Worm (Caenorhabditis elegans) whole organism, early embryonic: ENCODE data around the gene ule-4.
"Not testable (repeated sequence)": the region's sequence is repeated elsewhere in the genome, so short reads cannot be mapped to it uniquely, and the experiment has no call there.

Source experiments
- ceh-13 ChIP-seq: fragments of 200-800 bp; sonication (Bioruptor generic); optimal IDR thresholded peaks from 2 replicates; lab custom pipeline; 2018; ENCODE audit warnings: mild to moderate bottlenecking, missing genetic modification characterization, missing compliant biosample characterization
- hmbx-1 ChIP-seq: sonication (generic microtip); optimal IDR thresholded peaks from 2 replicates; lab custom pipeline; 2016; ENCODE audit warnings: mild to moderate bottlenecking, missing genetic modification characterization, missing compliant biosample characterization
- hmg-4 ChIP-seq: fragments of 200-800 bp; sonication (Bioruptor generic); optimal IDR thresholded peaks from 2 replicates; lab custom pipeline; 2018; ENCODE audit warnings: mild to moderate bottlenecking, missing genetic modification characterization, missing compliant biosample characterization

ule-4 gene

ce11 chrIV:13597813-13598212 lies 49.6 kb downstream of the ule-4 start, which contains the start of gene Y45F10B.9:
Gene Y45F10B.9, minus strand, starts transcription at chrIV:13597913.
- TF ChIP-seq ceh-13 (GFP tag; lab: Kevin White, UChicago); hmg-4 (GFP tag; lab: Kevin White, UChicago); hmbx-1 (tag; lab: Kevin White, UChicago): not testable (repeated sequence)
